Fruit fly (Drosophila melanogaster): ENCODE measurements around the gene Slc25A46b.
A peak's percentile ranks its signal among the peaks of the same experiment; 100 is the strongest.

Gene Slc25A46b

DNA sequence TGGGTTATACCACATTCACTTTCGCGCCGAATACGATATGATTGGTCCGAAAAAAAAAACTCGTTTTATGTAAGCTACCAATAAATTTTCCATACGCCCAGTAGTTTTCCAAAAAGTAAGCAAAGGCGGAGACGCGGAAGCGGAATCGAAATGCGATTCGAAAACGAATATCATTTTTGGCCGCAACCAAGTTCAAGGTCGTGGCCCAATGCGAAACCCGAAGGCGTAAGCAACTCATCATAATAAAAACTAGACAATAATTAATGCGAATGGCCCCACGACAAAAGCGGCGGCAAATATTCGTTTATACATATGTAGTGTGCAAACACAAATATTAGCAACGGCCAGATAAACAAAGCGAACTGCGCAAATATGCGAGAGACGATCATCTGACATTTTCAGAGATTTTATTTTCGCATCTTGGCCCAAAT lies 40.1 kb downstream of the Slc25A46b start (continued):
- TF ChIP-seq cad (GFP tag; optimal IDR thresholded peaks at IDR 0.05) = no peak
- TF ChIP-seq CG9932 (GFP tag; IDR thresholded peaks at IDR 0.05) = peak; percentile 44
- no peak for TF ChIP-seq unc-4 (GFP tag; IDR thresholded peaks at IDR 0.05; ENCODE audit: partially characterized antibody)
- no peak for TF ChIP-seq CG18262 (tag; optimal IDR thresholded peaks at IDR 0.05)
- TF ChIP-seq yki (optimal IDR thresholded peaks at IDR 0.05) = no peak
- TF ChIP-seq CG14441 (GFP tag; IDR thresholded peaks at IDR 0.05) = no peak
- no peak for TF ChIP-seq nerfin-1 (tag; optimal IDR thresholded peaks at IDR 0.05)
- TF ChIP-seq Mad (GFP tag; optimal IDR thresholded peaks at IDR 0.05) = peak; percentile 13
- TF ChIP-seq fu2 (GFP tag; optimal IDR thresholded peaks at IDR 0.05) = peak; percentile 4
- no peak for TF ChIP-seq trem (tag; optimal IDR thresholded peaks at IDR 0.05)
- TF ChIP-seq salm (tag; optimal IDR thresholded peaks at IDR 0.05) = no peak
- TF ChIP-seq CG11504 (tag; optimal IDR thresholded peaks at IDR 0.05) = no peak
- TF ChIP-seq aop (GFP tag; IDR thresholded peaks at IDR 0.05) = no peak
- TF ChIP-seq CG6272 (GFP tag; IDR thresholded peaks at IDR 0.05) = no peak
- peak; percentile 46; the same call in 1 of the 3 replicates for TF ChIP-seq CG11456 (GFP tag; IDR thresholded peaks at IDR 0.05)
- TF ChIP-seq Camta (GFP tag; optimal IDR thresholded peaks at IDR 0.05) = no peak
- TF ChIP-seq Gsc (GFP tag; IDR thresholded peaks at IDR 0.05) = no peak
- TF ChIP-seq Hsf (GFP tag; optimal IDR thresholded peaks at IDR 0.05) = no peak

DNA sequence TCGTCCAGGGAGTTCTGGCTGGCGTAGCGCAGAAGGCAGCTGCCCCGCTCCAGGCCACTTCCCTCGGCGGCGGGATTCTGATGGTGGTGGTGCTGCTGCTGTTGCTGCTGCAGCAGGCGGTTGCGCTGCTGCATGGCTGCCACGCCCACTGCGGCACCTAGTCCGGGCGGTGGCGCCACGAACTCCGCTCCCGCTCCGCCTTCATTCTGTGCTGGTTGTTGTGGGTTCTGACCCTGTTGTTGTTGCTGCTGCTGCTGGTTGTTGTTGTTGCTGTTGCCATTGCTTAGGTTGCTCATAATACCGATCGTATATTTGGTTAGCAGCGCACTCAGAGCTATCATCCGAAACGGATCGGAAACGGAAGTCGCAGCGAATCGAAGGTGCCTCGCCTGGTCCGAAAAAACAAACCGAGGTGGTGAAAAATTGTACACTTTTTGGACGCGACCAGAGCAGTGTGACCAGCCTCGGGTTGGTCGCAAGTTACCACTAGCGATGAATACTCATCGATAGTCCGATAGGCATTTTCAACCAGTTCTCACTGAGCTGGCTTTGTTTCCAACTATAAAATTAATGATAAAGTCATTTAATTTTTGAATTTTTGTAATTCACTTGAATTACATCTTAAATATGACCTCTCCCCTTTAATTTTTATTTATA lies 41.4 kb downstream of the Slc25A46b start, which contains the start of gene kel:
kel (minus strand) TSS at position 493 of the 657 bp plus-strand sequence.
- TF ChIP-seq Pdp1 (GFP tag; optimal IDR thresholded peaks at IDR 0.05) = peak in 1 of 2 experiments; percentile 42
- TF ChIP-seq sisA (GFP tag; IDR thresholded peaks at IDR 0.05) = no peak
- 0 out of 3 replicates have a peak, but pooled peaks have one; percentile 9 for TF ChIP-seq sr (GFP tag; IDR thresholded peaks at IDR 0.05)
- TF ChIP-seq pros (GFP tag; optimal IDR thresholded peaks at IDR 0.05) = no peak
- TF ChIP-seq Gsc (GFP tag; IDR thresholded peaks at IDR 0.05) = no peak
- TF ChIP-seq ash1 (GFP tag; optimal IDR thresholded peaks at IDR 0.05) = no peak
- no peak for TF ChIP-seq D19B (GFP tag; optimal IDR thresholded peaks at IDR 0.05)
- no peak for TF ChIP-seq CG10321 (GFP tag; IDR thresholded peaks at IDR 0.05)
- no peak for TF ChIP-seq CG4404 (GFP tag; IDR thresholded peaks at IDR 0.05)
- no peak for TF ChIP-seq CG12744 (GFP tag; optimal IDR thresholded peaks at IDR 0.05)
- TF ChIP-seq CG9876 (GFP tag; optimal IDR thresholded peaks at IDR 0.05) = no peak
- peak; percentile 30 for TF ChIP-seq Nf-YC (tag; optimal IDR thresholded peaks at IDR 0.05)
- no peak for TF ChIP-seq tio (GFP tag; optimal IDR thresholded peaks at IDR 0.05)
- TF ChIP-seq CG10267 (tag; optimal IDR thresholded peaks at IDR 0.05) = peak; percentile 56
- no peak; the same call in 2 of the 3 replicates for TF ChIP-seq dysf (GFP tag; IDR thresholded peaks at IDR 0.05)
- peak; percentile 81 for TF ChIP-seq gro (GFP tag; optimal IDR thresholded peaks at IDR 0.05)
- TF ChIP-seq mam (GFP tag; optimal IDR thresholded peaks at IDR 0.05) = peak; percentile 34
- TF ChIP-seq CG3838 (GFP tag; optimal IDR thresholded peaks at IDR 0.05) = no peak
- peak; percentile 36 to 53 for TF ChIP-seq dpn (GFP tag; optimal IDR thresholded peaks at IDR 0.05)
- no peak for TF ChIP-seq TFAM (GFP tag; optimal IDR thresholded peaks at IDR 0.05)
- peak; percentile 29; the same call in 1 of the 2 replicates for TF ChIP-seq rib (GFP tag; IDR thresholded peaks at IDR 0.05)
- TF ChIP-seq CG4707 (GFP tag; optimal IDR thresholded peaks at IDR 0.05) = peak; percentile 15
- peak; percentile 47 for TF ChIP-seq CG10543 (GFP tag; optimal IDR thresholded peaks at IDR 0.05)
- peak; percentile 40 for TF ChIP-seq CG2202 (tag; optimal IDR thresholded peaks at IDR 0.05)
- TF ChIP-seq prd (optimal IDR thresholded peaks at IDR 0.05) = no peak
- peak; percentile 23; the same call in 1 of the 3 replicates for TF ChIP-seq prd (GFP tag; IDR thresholded peaks at IDR 0.05)
- TF ChIP-seq tgo (GFP tag; IDR thresholded peaks at IDR 0.05) = no peak
- TF ChIP-seq lola (GFP tag; optimal IDR thresholded peaks at IDR 0.05) = no peak
- TF ChIP-seq CG31441 (GFP tag; IDR thresholded peaks at IDR 0.05) = no peak; the same call in 1 of the 2 replicates
- 0 out of 3 replicates have a peak, but pooled peaks have one; percentile 44 for TF ChIP-seq CG3726 (GFP tag; IDR thresholded peaks at IDR 0.05)
- TF ChIP-seq Jarid2 (GFP tag; optimal IDR thresholded peaks at IDR 0.05) = peak; percentile 80
- TF ChIP-seq CG9609 (GFP tag; optimal IDR thresholded peaks at IDR 0.05) = no peak
- no peak for TF ChIP-seq fd3F (GFP tag; optimal IDR thresholded peaks at IDR 0.05)
- TF ChIP-seq CG2129 (GFP tag; IDR thresholded peaks at IDR 0.05; ENCODE audit: partially characterized antibody) = no peak

Data from whole organism, embryonic.